Fruit fly (Drosophila melanogaster): Measurements from ENCODE around the gene CG6621.

DNA sequence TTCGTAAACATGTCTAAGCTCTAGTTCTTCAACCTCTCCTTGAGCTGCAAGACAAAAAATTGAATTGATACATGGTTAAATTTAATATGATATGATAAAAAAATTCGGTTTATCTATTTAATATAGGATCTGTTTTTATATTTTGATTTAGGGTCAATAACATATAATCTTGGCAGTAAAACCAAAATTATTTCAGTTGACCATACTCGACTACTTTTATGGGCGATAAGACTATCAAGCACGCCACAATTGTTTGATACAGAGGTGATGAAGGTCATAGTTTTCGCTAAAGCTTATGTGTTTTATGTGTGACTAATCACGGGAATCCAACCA lies 5.1 kb downstream of the CG6621 start:
- TF ChIP-seq CG12391 (tag; optimal IDR thresholded peaks at IDR 0.05) (no peak), h (optimal IDR thresholded peaks at IDR 0.05) (no peak)
